Fruit fly (Drosophila melanogaster) whole organism, embryonic: ENCODE data around the gene Lim3.

Experiments
- CG18764 ChIP-seq: fragments of 200-800 bp; sonication (Bioruptor generic); optimal IDR thresholded peaks from 3 replicates; lab custom pipeline; 2016; ENCODE audit warnings: missing biosample characterization, missing genetic modification characterization
- CG9215 ChIP-seq: fragments of 200-800 bp; sonication (Bioruptor generic); IDR thresholded peaks from 2 replicates; pipeline ENCODE4 v1.3.6; 2022; ENCODE audit warnings: missing biosample characterization, missing genetic modification characterization
- Mes4 ChIP-seq: fragments of 200-800 bp; sonication (Bioruptor generic); optimal IDR thresholded peaks from 2 replicates; lab custom pipeline; 2016; ENCODE audit warnings: missing biosample characterization, missing genetic modification characterization

- no peak for TF ChIP-seq CG18764 (GFP tag; lab: Kevin White, UChicago)
- no peak for TF ChIP-seq Mes4 (GFP tag; lab: Kevin White, UChicago)
- TF ChIP-seq CG9215 (GFP tag; lab: Robert Waterston, UW) = no peak
Measured at dm6 chr2L:19112200-19112599, 4.0 kb upstream of the Lim3 start.
